Worm (Caenorhabditis elegans) whole organism, L4 larva: ENCODE measurements around the gene glr-4.
A peak's percentile ranks its signal among the peaks of the same experiment; 100 is the strongest.

Experiments used
- F10B5.3 ChIP-seq: sonication (generic microtip); optimal IDR thresholded peaks from 2 replicates; lab custom pipeline; 2016; ENCODE audit warnings: mild to moderate bottlenecking, missing genetic modification characterization, missing compliant biosample characterization
- F26F4.8 ChIP-seq: fragments of 200-800 bp; sonication (Bioruptor generic); conservative IDR thresholded peaks from 2 replicates; pipeline ENCODE4 v1.3.6; 2022; ENCODE audit warnings: missing genetic modification characterization, missing compliant biosample characterization
- T20F7.1 ChIP-seq: fragments of 200-800 bp; sonication (Bioruptor generic); optimal IDR thresholded peaks from 2 replicates; lab custom pipeline; 2018; ENCODE audit warnings: mild to moderate bottlenecking, missing genetic modification characterization, missing compliant biosample characterization
- T26A8.4 ChIP-seq: fragments of 200-800 bp; sonication (Bioruptor generic); IDR thresholded peaks from 2 replicates; pipeline ENCODE4 v1.3.6; 2022; ENCODE audit warnings: missing genetic modification characterization, missing compliant biosample characterization
- aha-1 ChIP-seq: fragments of 150-350 bp; peaks from one replicate; lab custom pipeline; 2014; ENCODE audit warnings: missing biosample characterization, missing genetic modification characterization
- ama-1 ChIP-seq: fragments of 150-350 bp; optimal IDR thresholded peaks from 2 replicates; lab custom pipeline; 2014; ENCODE audit warnings: inconsistent platforms, mixed read lengths
- ceh-32 ChIP-seq: sonication (generic microtip); optimal IDR thresholded peaks from 2 replicates; lab custom pipeline; 2016; ENCODE audit warnings: mild to moderate bottlenecking, missing genetic modification characterization, missing compliant biosample characterization; ENCODE audit not compliant: poor library complexity
- ceh-44 ChIP-seq: fragments of 200-800 bp; sonication (Bioruptor generic); IDR thresholded peaks from 2 replicates; pipeline ENCODE4 v1.3.6; 2022; ENCODE audit warnings: missing genetic modification reagents, missing genetic modification characterization, missing compliant biosample characterization
- ces-1 ChIP-seq: fragments of 150-350 bp; sonication (generic microtip); optimal IDR thresholded peaks from 4 replicates; lab custom pipeline; 2014; ENCODE audit warnings: missing biosample characterization, missing genetic modification reagents, missing genetic modification characterization
- daf-12 ChIP-seq: fragments of 150-350 bp; optimal IDR thresholded peaks from 2 replicates; lab custom pipeline; 2014; ENCODE audit warnings: missing biosample characterization, missing genetic modification reagents, missing genetic modification characterization
- daf-19 ChIP-seq: fragments of 200-800 bp; sonication (Bioruptor generic); conservative IDR thresholded peaks from 2 replicates; pipeline ENCODE4 v1.3.6; 2022; ENCODE audit warnings: missing genetic modification characterization, missing compliant biosample characterization
- fkh-10 ChIP-seq: fragments of 150-350 bp; optimal IDR thresholded peaks from 2 replicates; lab custom pipeline; 2014; ENCODE audit warnings: missing biosample characterization, missing genetic modification reagents, missing genetic modification characterization
- fos-1 ChIP-seq: fragments of 150-350 bp; optimal IDR thresholded peaks from 2 replicates; lab custom pipeline; 2014; ENCODE audit warnings: missing biosample characterization, missing genetic modification characterization
- gei-8 ChIP-seq: fragments of 200-800 bp; sonication (Bioruptor generic); optimal IDR thresholded peaks from 2 replicates; lab custom pipeline; 2018; ENCODE audit warnings: mild to moderate bottlenecking, missing genetic modification characterization, missing compliant biosample characterization
- hlh-11 ChIP-seq: fragments of 200-800 bp; sonication (Bioruptor generic); optimal IDR thresholded peaks from 2 replicates; lab custom pipeline; 2018; ENCODE audit warnings: mild to moderate bottlenecking, missing genetic modification characterization, missing compliant biosample characterization
- hlh-30 ChIP-seq: sonication (generic microtip); optimal IDR thresholded peaks from 2 replicates; lab custom pipeline; 2017; ENCODE audit warnings: antibody characterized with exemption, mild to moderate bottlenecking, missing genetic modification characterization, missing compliant biosample characterization; ENCODE audit not compliant: insufficient read depth
- hmg-1.1 ChIP-seq: fragments of 200-800 bp; sonication (Bioruptor generic); IDR thresholded peaks from 2 replicates; pipeline ENCODE4 v1.3.6; 2022; ENCODE audit warnings: missing genetic modification reagents, missing genetic modification characterization, missing compliant biosample characterization
- lin-13 ChIP-seq: fragments of 150-350 bp; optimal IDR thresholded peaks from 2 replicates; lab custom pipeline; 2014; ENCODE audit warnings: missing biosample characterization, missing genetic modification reagents, missing genetic modification characterization
- lin-38 ChIP-seq: fragments of 200-800 bp; sonication (Bioruptor generic); IDR thresholded peaks from 2 replicates; pipeline ENCODE4 v1.3.6; 2022; ENCODE audit warnings: missing genetic modification reagents, missing genetic modification characterization, missing compliant biosample characterization
- lin-39 ChIP-seq: fragments of 150-350 bp; optimal IDR thresholded peaks from 2 replicates; lab custom pipeline; 2014; ENCODE audit warnings: missing biosample characterization, missing genetic modification reagents, missing genetic modification characterization
- lsy-2 ChIP-seq, 2 experiments: fragments of 150-350 bp in 1 of 2; sonication (generic microtip) in 1 of 2; optimal IDR thresholded peaks; 2 replicates each; lab custom pipeline; 2014 to 2017; ENCODE audit warnings: missing biosample characterization in 2 of 2, missing genetic modification characterization in 2 of 2
- mdl-1 ChIP-seq, 2 experiments: fragments of 150-350 bp in 1 of 2; sonication (generic microtip) in 1 of 2; optimal IDR thresholded peaks; 2 replicates each; lab custom pipeline; 2014 to 2017; ENCODE audit warnings: missing biosample characterization in 2 of 2, missing genetic modification characterization in 2 of 2
- mep-1 ChIP-seq: fragments of 150-350 bp; sonication (generic microtip); optimal IDR thresholded peaks from 3 replicates; lab custom pipeline; 2014; ENCODE audit warnings: missing biosample characterization, missing genetic modification characterization
- mxl-2 ChIP-seq: fragments of 200-800 bp; sonication (Bioruptor generic); conservative IDR thresholded peaks from 2 replicates; pipeline ENCODE4 v1.3.6; 2022; ENCODE audit warnings: missing genetic modification reagents, missing genetic modification characterization, missing compliant biosample characterization
- nhr-10 ChIP-seq: fragments of 150-350 bp; optimal IDR thresholded peaks from 2 replicates; lab custom pipeline; 2014; ENCODE audit warnings: missing biosample characterization, missing genetic modification characterization
- nhr-111 ChIP-seq: fragments of 200-800 bp; sonication (Bioruptor generic); optimal IDR thresholded peaks from 2 replicates; lab custom pipeline; 2018; ENCODE audit warnings: mild to moderate bottlenecking, missing genetic modification characterization, missing compliant biosample characterization
- nhr-25 ChIP-seq: sonication (generic microtip); optimal IDR thresholded peaks from 2 replicates; lab custom pipeline; 2017; ENCODE audit warnings: missing genetic modification characterization, mild to moderate bottlenecking, missing compliant biosample characterization, antibody characterized with exemption, moderate library complexity, borderline replicate concordance; ENCODE audit not compliant: insufficient read depth
- nhr-28 ChIP-seq: fragments of 150-350 bp; optimal IDR thresholded peaks from 2 replicates; lab custom pipeline; 2014; ENCODE audit warnings: missing biosample characterization, missing genetic modification characterization
- pha-4 ChIP-seq, 2 experiments: fragments of 150-350 bp in 1 of 2; fragments of 200-800 bp in 1 of 2; sonication (Bioruptor generic) in 1 of 2; IDR thresholded peaks in 1 of 2; optimal IDR thresholded peaks in 1 of 2; 2 replicates each; pipeline versions ENCODE4 v1.3.6 to Lab custom; 2014 to 2022; ENCODE audit warnings: missing genetic modification characterization in 2 of 2, missing genetic modification reagents in 2 of 2, missing biosample characterization in 1 of 2, missing compliant biosample characterization in 1 of 2
- skn-1 ChIP-seq: fragments of 150-350 bp; optimal IDR thresholded peaks from 2 replicates; lab custom pipeline; 2014; ENCODE audit warnings: missing biosample characterization, missing genetic modification characterization
- snpc-4 ChIP-seq: fragments of 150-350 bp; optimal IDR thresholded peaks from 2 replicates; lab custom pipeline; 2014; ENCODE audit warnings: missing biosample characterization, missing genetic modification characterization
- spr-1 ChIP-seq: sonication (generic microtip); optimal IDR thresholded peaks from 2 replicates; lab custom pipeline; 2016; ENCODE audit warnings: mild to moderate bottlenecking, missing genetic modification characterization, missing compliant biosample characterization
- unc-62 ChIP-seq, 3 experiments: fragments of 150-350 bp in 1 of 3; sonication (generic microtip); optimal IDR thresholded peaks in 2 of 3; peaks in 1 of 3; 1 replicate in 1 of 3; 2 replicates in 2 of 3; lab custom pipeline; 2014 to 2017; ENCODE audit warnings: missing biosample characterization in 3 of 3, missing genetic modification characterization in 3 of 3, missing genetic modification reagents in 3 of 3, missing genotype in 1 of 3
- vab-7 ChIP-seq: fragments of 200-800 bp; sonication (Bioruptor generic); IDR thresholded peaks from 2 replicates; pipeline ENCODE4 v1.3.6; 2022; ENCODE audit warnings: missing genetic modification reagents, missing genetic modification characterization, missing compliant biosample characterization
- zfp-3 ChIP-seq: fragments of 200-800 bp; sonication (Bioruptor generic); conservative IDR thresholded peaks from 2 replicates; pipeline ENCODE4 v1.3.6; 2022; ENCODE audit warnings: missing genetic modification reagents, missing genetic modification characterization, missing compliant biosample characterization
- zip-11 ChIP-seq: fragments of 200-800 bp; sonication (Bioruptor generic); IDR thresholded peaks from 2 replicates; pipeline ENCODE4 v1.3.6; 2022; ENCODE audit warnings: missing genetic modification characterization, missing compliant biosample characterization
- ztf-11 ChIP-seq: fragments of 150-350 bp; optimal IDR thresholded peaks from 2 replicates; lab custom pipeline; 2014; ENCODE audit warnings: missing biosample characterization, missing genetic modification characterization

glr-4 gene

ce11 chrII:7791408-7792050, 2.6 kb downstream of the glr-4 start (continued):
- TF ChIP-seq lsy-2 (tag; optimal IDR thresholded peaks at IDR 0.05; lab: Kevin White, UChicago) (no peak), T26A8.4 (GFP tag; lab: Robert Waterston, UW) (peak; percentile 25; the same call in 1 of the 2 replicates), fos-1 (tag; lab: Kevin White, UChicago) (no peak), T20F7.1 (GFP tag; lab: Kevin White, UChicago) (peak; percentile 19), ces-1 (GFP tag; lab: Kevin White, UChicago) (no peak), ama-1 (lab: Kevin White, UChicago) (peak; percentile 47), vab-7 (GFP tag; lab: Robert Waterston, UW) (no peak), F10B5.3 (tag; lab: Kevin White, UChicago) (no peak), nhr-25 (tag; lab: Kevin White, UChicago) (peak; percentile 71), ztf-11 (tag; lab: Kevin White, UChicago) (no peak), spr-1 (no peak), zip-11 (no peak)
- TF ChIP-seq, all 104 proteins: peak for 7

- no peak for TF ChIP-seq pha-4 (GFP tag; IDR thresholded peaks at IDR 0.05; lab: Robert Waterston, UW)
- TF ChIP-seq pha-4 (tag; optimal IDR thresholded peaks at IDR 0.05; lab: Kevin White, UChicago) = no peak
- TF ChIP-seq daf-12 (tag; lab: Kevin White, UChicago) = no peak
- TF ChIP-seq F10B5.3 (tag; lab: Kevin White, UChicago) = no peak
- TF ChIP-seq mdl-1 (tag; optimal IDR thresholded peaks at IDR 0.05; lab: Kevin White, UChicago) = no peak
- no peak for TF ChIP-seq nhr-10 (tag; lab: Kevin White, UChicago)
- TF ChIP-seq nhr-28 = peak; percentile 34
- no peak for TF ChIP-seq ceh-32 (tag; lab: Kevin White, UChicago)
- TF ChIP-seq aha-1 = no peak
- TF ChIP-seq nhr-25 (tag; lab: Kevin White, UChicago) = no peak
- TF ChIP-seq lin-38 (GFP tag; lab: Robert Waterston, UW) = no peak
- no peak for TF ChIP-seq fkh-10
- no peak for TF ChIP-seq T26A8.4 (GFP tag; lab: Robert Waterston, UW)
- TF ChIP-seq daf-19 (GFP tag; lab: Robert Waterston, UW) = no peak
- no peak for TF ChIP-seq skn-1 (tag; lab: Kevin White, UChicago)
- no peak for TF ChIP-seq nhr-111 (GFP tag; lab: Kevin White, UChicago)
- peak; percentile 90 for TF ChIP-seq ama-1 (lab: Kevin White, UChicago)
- no peak for TF ChIP-seq hmg-1.1
- TF ChIP-seq F26F4.8 = no peak
- no peak for TF ChIP-seq ceh-44 (GFP tag; lab: Robert Waterston, UW)
- no peak for TF ChIP-seq lin-39 (tag; lab: Kevin White, UChicago)
- TF ChIP-seq lin-13 = no peak
- no peak for TF ChIP-seq mep-1 (tag; lab: Kevin White, UChicago)
- no peak for TF ChIP-seq zfp-3 (GFP tag; lab: Robert Waterston, UW)
- peak; percentile 16 for TF ChIP-seq gei-8
- TF ChIP-seq mxl-2 (GFP tag; lab: Robert Waterston, UW) = 0 out of 2 replicates have a peak, but pooled peaks have one; percentile 34
- no peak for TF ChIP-seq snpc-4
- TF ChIP-seq hlh-11 = peak; percentile 14
Measured at ce11 chrII:7790324-7790898, 3.7 kb downstream of the glr-4 start, which contains the start of gene srlf-1. Gene srlf-1 (plus strand): TSS chrII:7790591.

DNA sequence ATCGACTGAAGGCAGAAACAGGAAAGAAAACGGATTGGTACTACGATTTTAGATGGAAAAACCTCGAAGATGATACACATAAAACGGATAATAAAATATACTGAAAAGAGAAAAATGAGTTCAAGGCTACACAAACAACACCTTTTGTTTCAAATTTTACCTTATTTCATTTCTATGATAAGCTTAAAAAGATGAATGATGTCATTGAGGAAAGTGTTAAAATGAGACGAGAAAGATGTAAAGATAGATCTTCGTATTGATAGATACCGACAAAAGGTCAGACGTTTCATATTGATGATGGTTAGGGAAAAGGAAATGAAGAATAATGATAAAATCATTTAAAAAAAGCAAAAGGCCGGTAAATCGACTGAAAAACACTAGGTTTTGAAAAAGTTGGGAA, 4.5 kb downstream of the glr-4 start:
- TF ChIP-seq hlh-30 (no peak), unc-62 (GFP tag; optimal IDR thresholded peaks at IDR 0.05 in 1 of 2; lab: Kevin White, UChicago) (peak in 1 of 2 experiments; percentile 58), unc-62 (tag; optimal IDR thresholded peaks at IDR 0.05; lab: Kevin White, UChicago) (no peak)
